Worm (Caenorhabditis elegans): ENCODE data around the gene ced-13.

- TF ChIP-seq mls-2 (tag; optimal IDR thresholded peaks at IDR 0.05) (no peak), nhr-28 (tag; optimal IDR thresholded peaks at IDR 0.05) (no peak), nhr-237 (tag; optimal IDR thresholded peaks at IDR 0.05) (no peak), nhr-2 (tag; optimal IDR thresholded peaks at IDR 0.05) (no peak), ztf-11 (tag; optimal IDR thresholded peaks at IDR 0.05) (no peak), snpc-4 (tag; optimal IDR thresholded peaks at IDR 0.05) (no peak)
Observed at ce11 chrX:8323371-8323770, 23.9 kb upstream of the ced-13 start, which contains the start of gene R09F10.1.
